Worm (Caenorhabditis elegans) whole organism, L1 larva: ENCODE results near the gene col-74.

Experiments used
- ama-1 ChIP-seq: fragments of 150-350 bp; optimal IDR thresholded peaks from 2 replicates; lab custom pipeline; 2014
- lin-14 ChIP-seq: fragments of 200-800 bp; sonication (Bioruptor generic); optimal IDR thresholded peaks from 2 replicates; lab custom pipeline; 2018; ENCODE audit warnings: mild to moderate bottlenecking, missing genetic modification characterization, moderate library complexity, missing compliant biosample characterization
- nhr-12 ChIP-seq: sonication (generic microtip); optimal IDR thresholded peaks from 2 replicates; lab custom pipeline; 2017; ENCODE audit warnings: missing biosample characterization, missing genetic modification characterization
- nhr-237 ChIP-seq: fragments of 150-350 bp; optimal IDR thresholded peaks from 2 replicates; lab custom pipeline; 2014; ENCODE audit warnings: missing biosample characterization, missing genetic modification characterization
- ztf-4 ChIP-seq: fragments of 150-350 bp; optimal IDR thresholded peaks from 2 replicates; lab custom pipeline; 2014; ENCODE audit warnings: missing biosample characterization, missing genetic modification characterization

DNA sequence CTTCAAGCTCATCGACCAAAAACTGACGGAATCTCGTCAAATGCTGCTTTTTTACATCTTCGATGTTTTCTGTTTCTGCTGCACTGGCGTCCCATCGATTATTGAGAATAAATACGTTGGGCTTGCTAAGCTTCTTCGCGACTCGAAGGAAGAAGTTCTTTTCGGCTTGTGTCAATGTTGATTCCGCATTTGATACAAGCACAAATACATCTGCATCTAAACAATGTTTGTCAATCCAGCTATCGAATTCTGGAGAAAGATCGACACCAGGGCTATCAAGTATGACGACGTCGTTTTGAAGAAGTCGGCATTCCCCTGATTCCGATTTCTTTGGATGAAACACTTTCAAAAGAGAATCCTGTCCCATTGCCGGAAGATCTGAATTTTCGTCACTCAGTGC lies 5.0 kb downstream of the col-74 start:
- no peak for TF ChIP-seq lin-14 (GFP tag; lab: Kevin White, UChicago)
- TF ChIP-seq ama-1 (lab: Kevin White, UChicago) = no peak
- no peak for TF ChIP-seq ztf-4 (tag; lab: Kevin White, UChicago)
- TF ChIP-seq nhr-237 (tag; lab: Kevin White, UChicago) = no peak
- TF ChIP-seq nhr-12 (tag; lab: Kevin White, UChicago) = no peak
